Worm (Caenorhabditis elegans): Measurements from ENCODE around the gene dnj-19.
A peak's percentile ranks its signal among the peaks of the same experiment; 100 is the strongest.

- no peak for TF ChIP-seq unc-62 (GFP tag; optimal IDR thresholded peaks at IDR 0.05)
- no peak for TF ChIP-seq ceh-9 (tag; optimal IDR thresholded peaks at IDR 0.05)
- no peak for TF ChIP-seq nfya-1 (tag; optimal IDR thresholded peaks at IDR 0.05; ENCODE audit: insufficient read depth)
- no peak for TF ChIP-seq nhr-77 (tag; optimal IDR thresholded peaks at IDR 0.05)
- peak; percentile 15 for TF ChIP-seq elt-2 (tag; optimal IDR thresholded peaks at IDR 0.05)
- TF ChIP-seq mml-1 (tag; optimal IDR thresholded peaks at IDR 0.05), result no peak
- TF ChIP-seq nhr-76 (tag; optimal IDR thresholded peaks at IDR 0.05), result no peak
- no peak for TF ChIP-seq nhr-25 (tag; optimal IDR thresholded peaks at IDR 0.05)
- TF ChIP-seq skn-1 (tag; optimal IDR thresholded peaks at IDR 0.05), result no peak
These were observed 5.3 kb upstream of the dnj-19 start for ce11 chrV:5509966-5510365.

Data from whole organism, L3 larva.